Fruit fly (Drosophila melanogaster) whole organism, embryonic: ENCODE data around the gene CG9776.

Source experiments
- C15 ChIP-seq: fragments of 200-800 bp; sonication (Bioruptor generic); IDR thresholded peaks from 3 replicates; pipeline ENCODE4 v1.3.6; 2022; ENCODE audit warnings: missing biosample characterization, missing genetic modification characterization
- CG10209 ChIP-seq: fragments of 200-800 bp; sonication (Bioruptor generic); optimal IDR thresholded peaks from 3 replicates; lab custom pipeline; 2017; ENCODE audit warnings: missing biosample characterization, mild to moderate bottlenecking, missing genetic modification characterization, missing genetic modification reagents
- CG10462 ChIP-seq: fragments of 200-800 bp; sonication (Bioruptor generic); optimal IDR thresholded peaks from 2 replicates; lab custom pipeline; 2016; ENCODE audit warnings: missing biosample characterization, missing genetic modification characterization
- CG12071 ChIP-seq: fragments of 200-800 bp; sonication (Bioruptor generic); optimal IDR thresholded peaks from 3 replicates; lab custom pipeline; 2018; ENCODE audit warnings: missing biosample characterization, mild to moderate bottlenecking, missing genetic modification characterization
- CG12391 ChIP-seq: fragments of 200-800 bp; sonication (Bioruptor generic); optimal IDR thresholded peaks from 3 replicates; lab custom pipeline; 2018; ENCODE audit warnings: missing biosample characterization, mild to moderate bottlenecking, missing genetic modification characterization, moderate library complexity
- CG12659 ChIP-seq: fragments of 200-800 bp; sonication (Bioruptor generic); optimal IDR thresholded peaks from 3 replicates; lab custom pipeline; 2017; ENCODE audit warnings: mild to moderate bottlenecking, missing biosample characterization, missing genetic modification reagents, missing genetic modification characterization
- CG13775 ChIP-seq: fragments of 200-800 bp; sonication (Bioruptor generic); optimal IDR thresholded peaks from 3 replicates; lab custom pipeline; 2017; ENCODE audit warnings: missing biosample characterization, mild to moderate bottlenecking, missing genetic modification characterization
- CG2199 ChIP-seq: fragments of 200-800 bp; sonication (Bioruptor generic); IDR thresholded peaks from 3 replicates; pipeline ENCODE4 v1.3.6; 2022; ENCODE audit warnings: missing biosample characterization, missing genetic modification characterization
- CG33557 ChIP-seq: fragments of 200-800 bp; sonication (Bioruptor generic); optimal IDR thresholded peaks from 2 replicates; lab custom pipeline; 2019; ENCODE audit warnings: missing biosample characterization, mild to moderate bottlenecking, missing genetic modification characterization, moderate library complexity
- CG3995 ChIP-seq: fragments of 200-800 bp; sonication (Bioruptor generic); optimal IDR thresholded peaks from 3 replicates; lab custom pipeline; 2016; ENCODE audit warnings: missing biosample characterization, missing genetic modification characterization
- CG5953 ChIP-seq: fragments of 200-800 bp; sonication (Bioruptor generic); IDR thresholded peaks from 2 replicates; pipeline ENCODE4 v1.3.6; 2022; ENCODE audit warnings: missing biosample characterization, missing genetic modification characterization
- CG6654 ChIP-seq: fragments of 200-800 bp; sonication (Bioruptor generic); optimal IDR thresholded peaks from 2 replicates; lab custom pipeline; 2017; ENCODE audit warnings: missing biosample characterization, mild to moderate bottlenecking, missing genetic modification characterization
- CG8290 ChIP-seq, 3 experiments: fragments of 200-800 bp; sonication (Bioruptor generic); optimal IDR thresholded peaks; 2 replicates each; lab custom pipeline; 2016 to 2019; ENCODE audit warnings: missing biosample characterization in 3 of 3, missing genetic modification characterization in 3 of 3, mild to moderate bottlenecking in 2 of 3, moderate library complexity in 1 of 3
- CG8765 ChIP-seq: fragments of 200-800 bp; sonication (Bioruptor generic); IDR thresholded peaks from 2 replicates; pipeline ENCODE4 v1.3.6; 2022; ENCODE audit warnings: missing biosample characterization, missing genetic modification characterization
- CG9817 ChIP-seq: fragments of 200-800 bp; sonication (Bioruptor generic); optimal IDR thresholded peaks from 2 replicates; lab custom pipeline; 2018; ENCODE audit warnings: missing biosample characterization, mild to moderate bottlenecking, missing genetic modification characterization, moderate library complexity
- Elba2 ChIP-seq: fragments of 200-800 bp; sonication (Bioruptor generic); optimal IDR thresholded peaks from 3 replicates; lab custom pipeline; 2016; ENCODE audit warnings: missing biosample characterization, missing genetic modification characterization
- Ets65A ChIP-seq: fragments of 200-800 bp; sonication (Bioruptor generic); peaks from one replicate; lab custom pipeline; 2016; ENCODE audit warnings: missing biosample characterization, missing genetic modification characterization
- H15 ChIP-seq: fragments of 200-800 bp; sonication (Bioruptor generic); IDR thresholded peaks from 3 replicates; pipeline ENCODE4 v1.3.6; 2022; ENCODE audit warnings: missing biosample characterization, missing genetic modification characterization
- Hey ChIP-seq: fragments of 200-800 bp; sonication (Bioruptor generic); optimal IDR thresholded peaks from 3 replicates; lab custom pipeline; 2018; ENCODE audit warnings: missing biosample characterization, mild to moderate bottlenecking, missing genetic modification characterization
- Hr3 ChIP-seq: fragments of 200-800 bp; sonication (Bioruptor generic); optimal IDR thresholded peaks from 3 replicates; lab custom pipeline; 2016; ENCODE audit warnings: missing biosample characterization, missing genetic modification characterization
- Jarid2 ChIP-seq: fragments of 200-800 bp; sonication (Bioruptor generic); optimal IDR thresholded peaks from 3 replicates; lab custom pipeline; 2017; ENCODE audit warnings: mild to moderate bottlenecking, missing biosample characterization, missing genetic modification reagents, missing genetic modification characterization
- MTF-1 ChIP-seq: fragments of 200-800 bp; sonication (Bioruptor generic); optimal IDR thresholded peaks from 2 replicates; lab custom pipeline; 2018; ENCODE audit warnings: missing biosample characterization, mild to moderate bottlenecking, missing genetic modification characterization, borderline replicate concordance
- Med ChIP-seq: fragments of 200-800 bp; sonication (Bioruptor generic); peaks from one replicate; lab custom pipeline; 2016; ENCODE audit warnings: missing biosample characterization, missing genetic modification characterization, mild to moderate bottlenecking, inconsistent platforms, moderate library complexity
- NC2β ChIP-seq: fragments of 200-800 bp; sonication (Bioruptor generic); optimal IDR thresholded peaks from 2 replicates; lab custom pipeline; 2016; ENCODE audit warnings: missing biosample characterization, missing genetic modification characterization
- Ravus ChIP-seq: fragments of 200-800 bp; sonication (Bioruptor generic); IDR thresholded peaks from 2 replicates; pipeline ENCODE4 v1.3.6; 2022; ENCODE audit warnings: missing biosample characterization, missing genetic modification characterization
- abd-A ChIP-seq: fragments of 200-800 bp; sonication (Bioruptor generic); optimal IDR thresholded peaks from 3 replicates; lab custom pipeline; 2019; ENCODE audit warnings: missing biosample characterization, mild to moderate bottlenecking, missing genetic modification characterization, moderate library complexity
- al ChIP-seq: fragments of 200-800 bp; sonication (Bioruptor generic); IDR thresholded peaks from 2 replicates; pipeline ENCODE4 v1.3.6; 2022; ENCODE audit warnings: missing biosample characterization, missing genetic modification characterization
- chinmo ChIP-seq: fragments of 200-800 bp; sonication (Bioruptor generic); IDR thresholded peaks from 4 replicates; pipeline ENCODE4 v1.3.6; 2022; ENCODE audit warnings: missing biosample characterization, missing genetic modification characterization; ENCODE audit not compliant: partially characterized antibody
- ci ChIP-seq: fragments of 200-800 bp; sonication (Bioruptor generic); IDR thresholded peaks from 3 replicates; pipeline ENCODE4 v1.3.6; 2022; ENCODE audit warnings: missing biosample characterization, missing genetic modification characterization
- crol ChIP-seq: fragments of 200-800 bp; sonication (Bioruptor generic); IDR thresholded peaks from 2 replicates; pipeline ENCODE4 v1.3.6; 2022; ENCODE audit warnings: missing biosample characterization, missing genetic modification characterization
- dan ChIP-seq: fragments of 200-800 bp; sonication (Bioruptor generic); IDR thresholded peaks from 2 replicates; pipeline ENCODE4 v1.3.6; 2022; ENCODE audit warnings: missing biosample characterization, missing genetic modification characterization
- dysf ChIP-seq: fragments of 200-800 bp; sonication (Bioruptor generic); IDR thresholded peaks from 3 replicates; pipeline ENCODE4 v1.3.6; 2022; ENCODE audit warnings: missing biosample characterization, missing genetic modification characterization
- ewg ChIP-seq: fragments of 200-800 bp; sonication (Bioruptor generic); optimal IDR thresholded peaks from 3 replicates; lab custom pipeline; 2017; ENCODE audit warnings: mild to moderate bottlenecking, missing biosample characterization, missing genetic modification reagents, missing genetic modification characterization
- fd102C ChIP-seq: fragments of 200-800 bp; sonication (Bioruptor generic); optimal IDR thresholded peaks from 2 replicates; lab custom pipeline; 2018; ENCODE audit warnings: missing biosample characterization, mild to moderate bottlenecking, missing genetic modification characterization, moderate library complexity
- gcm ChIP-seq: fragments of 200-800 bp; sonication (Bioruptor generic); optimal IDR thresholded peaks from 2 replicates; lab custom pipeline; 2019; ENCODE audit warnings: missing biosample characterization, mild to moderate bottlenecking, missing genetic modification characterization, moderate library complexity
- grau ChIP-seq: fragments of 200-800 bp; optimal IDR thresholded peaks from 3 replicates; lab custom pipeline; 2019; ENCODE audit warnings: missing biosample characterization, mild to moderate bottlenecking, missing genetic modification characterization, moderate library complexity
- hkb ChIP-seq, 2 experiments: fragments of 200-800 bp in 1 of 2; fragments of >200 bp in 1 of 2; sonication (Bioruptor generic) in 1 of 2; IDR thresholded peaks in 1 of 2; optimal IDR thresholded peaks in 1 of 2; 2 replicates each; pipeline versions ENCODE4 v1.3.6 to Lab custom; 2017 to 2022; ENCODE audit warnings: missing biosample characterization in 1 of 2, missing genetic modification characterization in 1 of 2
- kay ChIP-seq: fragments of 200-800 bp; sonication (Bioruptor generic); optimal IDR thresholded peaks from 2 replicates; lab custom pipeline; 2016; ENCODE audit warnings: missing biosample characterization, missing genetic modification characterization
- lov ChIP-seq, 2 experiments: fragments of 200-800 bp in 1 of 2; fragments of >200 bp in 1 of 2; sonication (Bioruptor generic) in 1 of 2; IDR thresholded peaks in 1 of 2; optimal IDR thresholded peaks in 1 of 2; 2 replicates in 1 of 2; 3 replicates in 1 of 2; pipeline versions ENCODE4 v1.3.6 to Lab custom; 2017 to 2022; ENCODE audit warnings: missing biosample characterization in 1 of 2, missing genetic modification characterization in 1 of 2
- nerfin-1 ChIP-seq: fragments of 200-800 bp; sonication (Bioruptor generic); optimal IDR thresholded peaks from 3 replicates; lab custom pipeline; 2019; ENCODE audit warnings: missing biosample characterization, mild to moderate bottlenecking, missing genetic modification characterization, moderate library complexity
- nom ChIP-seq: fragments of 200-800 bp; sonication (Bioruptor generic); optimal IDR thresholded peaks from 2 replicates; lab custom pipeline; 2017; ENCODE audit warnings: missing biosample characterization, missing genetic modification characterization, mild to moderate bottlenecking, moderate library complexity, missing genetic modification reagents
- onecut ChIP-seq: fragments of 200-800 bp; sonication (Bioruptor generic); IDR thresholded peaks from 2 replicates; pipeline ENCODE4 v1.3.6; 2022; ENCODE audit warnings: missing biosample characterization, missing genetic modification characterization
- pho ChIP-seq: fragments of 200-800 bp; sonication (Bioruptor generic); optimal IDR thresholded peaks from 2 replicates; lab custom pipeline; 2016; ENCODE audit warnings: missing biosample characterization, missing genetic modification characterization
- pros ChIP-seq: fragments of 200-800 bp; sonication (Bioruptor generic); optimal IDR thresholded peaks from 3 replicates; lab custom pipeline; 2019; ENCODE audit warnings: missing biosample characterization, mild to moderate bottlenecking, missing genetic modification characterization, moderate library complexity
- scrt ChIP-seq: fragments of 200-800 bp; sonication (Bioruptor generic); optimal IDR thresholded peaks from 2 replicates; lab custom pipeline; 2018; ENCODE audit warnings: missing biosample characterization, mild to moderate bottlenecking, missing genetic modification characterization, moderate library complexity
- sima ChIP-seq: fragments of 200-800 bp; sonication (Bioruptor generic); optimal IDR thresholded peaks from 2 replicates; lab custom pipeline; 2016; ENCODE audit warnings: missing biosample characterization, missing genetic modification characterization
- vvl ChIP-seq: fragments of 200-800 bp; sonication (Bioruptor generic); IDR thresholded peaks from 2 replicates; pipeline ENCODE4 v1.3.6; 2022; ENCODE audit warnings: missing biosample characterization, missing genetic modification characterization

CG9776 gene

DNA sequence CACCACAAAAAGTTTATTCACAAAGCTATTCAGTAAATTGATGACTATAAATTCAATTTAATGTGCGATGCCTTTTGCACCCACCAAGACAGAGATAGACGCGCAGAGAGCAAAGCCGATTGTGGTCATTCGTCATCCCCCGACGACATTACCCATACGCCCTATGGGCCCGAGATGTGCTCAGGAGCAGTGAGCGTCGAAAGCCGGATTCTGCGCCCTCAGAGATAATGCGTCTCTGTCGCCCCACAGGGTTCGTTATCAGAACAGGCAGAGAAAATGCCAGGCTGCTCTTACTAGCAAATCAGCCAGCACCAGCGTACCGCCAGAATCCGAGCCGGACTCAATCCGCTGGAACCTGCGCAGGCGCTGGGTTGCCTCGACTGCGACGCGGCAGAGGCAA lies 42.6 kb downstream of the CG9776 start (continued):
- no peak for TF ChIP-seq CG8290 (GFP tag; optimal IDR thresholded peaks at IDR 0.05; lab: Kevin White, UChicago)
- no peak for TF ChIP-seq CG8290 (tag; optimal IDR thresholded peaks at IDR 0.05; lab: Kevin White, UChicago)
- no peak for TF ChIP-seq ci (GFP tag; lab: Robert Waterston, UW)
- TF ChIP-seq scrt: no peak
- 0 out of 4 replicates have a peak, but pooled peaks have one; percentile 28 for TF ChIP-seq chinmo (GFP tag; lab: Robert Waterston, UW)
- peak; percentile 53 for TF ChIP-seq nom (GFP tag; lab: Kevin White, UChicago)
- TF ChIP-seq ewg: peak; percentile 98
- TF ChIP-seq fd102C (GFP tag; lab: Kevin White, UChicago): no peak
- TF ChIP-seq sima (GFP tag; lab: Kevin White, UChicago): no peak
- TF ChIP-seq Ets65A (GFP tag; lab: Kevin White, UChicago): peak; percentile 76

DNA sequence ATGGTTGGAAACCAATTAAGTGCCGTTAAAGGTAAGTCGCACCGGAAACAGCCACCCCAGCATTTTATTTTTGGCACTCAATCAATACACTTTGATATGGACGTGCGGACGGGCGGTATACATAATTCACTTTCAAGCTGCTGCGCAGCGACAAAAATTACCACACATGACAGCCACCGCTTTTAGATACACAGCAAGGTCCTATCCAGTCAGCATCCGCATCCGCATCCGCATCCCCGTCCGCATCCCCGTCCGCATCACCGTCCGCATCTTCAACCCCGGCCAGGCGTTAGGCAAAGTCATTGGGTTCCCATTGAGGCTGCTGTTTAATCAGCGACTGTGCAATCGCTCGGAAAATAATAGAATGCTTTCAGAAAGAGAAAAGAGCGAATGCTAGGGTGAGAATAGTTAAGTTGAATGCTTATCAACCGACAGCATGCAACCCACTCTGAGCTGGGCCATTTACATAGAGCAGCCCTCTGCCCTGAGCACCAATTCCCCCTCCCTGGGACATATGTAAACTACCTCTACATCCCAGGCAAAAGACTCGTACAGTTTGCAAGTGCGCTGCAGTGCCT lies 49.4 kb downstream of the CG9776 start:
- no peak for TF ChIP-seq hkb (optimal IDR thresholded peaks at IDR 0.05; lab: Kevin White, UChicago)
- TF ChIP-seq hkb (GFP tag; IDR thresholded peaks at IDR 0.05; lab: Robert Waterston, UW): no peak
- no peak for TF ChIP-seq Jarid2
- TF ChIP-seq kay: no peak
- TF ChIP-seq Med: peak; percentile 54
- TF ChIP-seq grau (tag; lab: Kevin White, UChicago): no peak
- no peak for TF ChIP-seq al (GFP tag; lab: Robert Waterston, UW)
- TF ChIP-seq nerfin-1 (tag; lab: Kevin White, UChicago): peak; percentile 51
- TF ChIP-seq CG6654 (GFP tag; lab: Kevin White, UChicago): no peak
- no peak for TF ChIP-seq Ravus (GFP tag; lab: Robert Waterston, UW)
- TF ChIP-seq Hr3 (GFP tag; lab: Kevin White, UChicago): no peak
- peak; percentile 16 for TF ChIP-seq Ets65A (GFP tag; lab: Kevin White, UChicago)
- TF ChIP-seq crol (GFP tag; lab: Robert Waterston, UW): peak; percentile 26; the same call in 1 of the 2 replicates
- no peak for TF ChIP-seq Elba2
- TF ChIP-seq CG12071 (GFP tag; lab: Kevin White, UChicago): no peak
- TF ChIP-seq ci (GFP tag; lab: Robert Waterston, UW): 0 out of 3 replicates have a peak, but pooled peaks have one; percentile 24
- TF ChIP-seq onecut (GFP tag; lab: Robert Waterston, UW): peak; percentile 10; the same call in 1 of the 2 replicates
- no peak for TF ChIP-seq CG12391 (tag; lab: Kevin White, UChicago)
- TF ChIP-seq CG13775: peak; percentile 96
- TF ChIP-seq H15: no peak
- TF ChIP-seq CG10209 (GFP tag; lab: Kevin White, UChicago): no peak
- no peak for TF ChIP-seq CG12659 (GFP tag; lab: Kevin White, UChicago)
- TF ChIP-seq Hey: peak; percentile 28
- no peak for TF ChIP-seq MTF-1 (GFP tag; lab: Kevin White, UChicago)
- peak; percentile 20 for TF ChIP-seq abd-A (tag; lab: Kevin White, UChicago)
- TF ChIP-seq CG3995 (GFP tag; lab: Kevin White, UChicago): no peak
- no peak for TF ChIP-seq pho (GFP tag; lab: Kevin White, UChicago)
- peak; percentile 84 for TF ChIP-seq pros (GFP tag; lab: Kevin White, UChicago)
- no peak for TF ChIP-seq CG9817 (tag; lab: Kevin White, UChicago)
- 0 out of 2 replicates have a peak, but pooled peaks have one; percentile 26 for TF ChIP-seq vvl
- peak; percentile 70; the same call in 2 of the 3 replicates for TF ChIP-seq CG2199 (GFP tag; lab: Robert Waterston, UW)
- TF ChIP-seq CG33557 (GFP tag; lab: Kevin White, UChicago): no peak
- no peak for TF ChIP-seq CG10462 (GFP tag; lab: Kevin White, UChicago)
- TF ChIP-seq CG5953: no peak
- no peak for TF ChIP-seq lov (optimal IDR thresholded peaks at IDR 0.05; lab: Kevin White, UChicago)
- TF ChIP-seq lov (GFP tag; IDR thresholded peaks at IDR 0.05; lab: Robert Waterston, UW): 0 out of 3 replicates have a peak, but pooled peaks have one; percentile 50
- no peak for TF ChIP-seq dysf
- no peak for TF ChIP-seq C15 (GFP tag; lab: Robert Waterston, UW)
- no peak for TF ChIP-seq NC2β
- no peak for TF ChIP-seq CG8765 (GFP tag; lab: Robert Waterston, UW)
- no peak for TF ChIP-seq dan (GFP tag; lab: Robert Waterston, UW)
- no peak for TF ChIP-seq gcm (GFP tag; lab: Kevin White, UChicago)
